Worm (Caenorhabditis elegans) whole organism, L3 larva: ENCODE data around the gene rpl-7A.

ENCODE experiments used
- egl-27 ChIP-seq: sonication (generic microtip); optimal IDR thresholded peaks from 4 replicates; lab custom pipeline; 2017; ENCODE audit warnings: missing biosample characterization, missing genetic modification reagents, missing genetic modification characterization
- eor-1 ChIP-seq, 2 experiments: fragments of 150-350 bp; optimal IDR thresholded peaks; 2 replicates each; lab custom pipeline; 2014 to 2018; ENCODE audit warnings: missing biosample characterization in 2 of 2, missing genetic modification characterization in 2 of 2
- jun-1 ChIP-seq: fragments of 150-350 bp; optimal IDR thresholded peaks from 2 replicates; lab custom pipeline; 2014; ENCODE audit warnings: missing biosample characterization, missing genetic modification reagents, missing genetic modification characterization
- mdl-1 ChIP-seq: fragments of 150-350 bp; optimal IDR thresholded peaks from 2 replicates; lab custom pipeline; 2014; ENCODE audit warnings: missing biosample characterization, missing genetic modification characterization
- nhr-11 ChIP-seq: fragments of 150-350 bp; optimal IDR thresholded peaks from 2 replicates; lab custom pipeline; 2014; ENCODE audit warnings: missing biosample characterization, missing genetic modification characterization
- nhr-12 ChIP-seq: fragments of 150-350 bp; optimal IDR thresholded peaks from 2 replicates; lab custom pipeline; 2014; ENCODE audit warnings: missing biosample characterization, missing genetic modification characterization

ce11 chrIV:4386351-4386750 lies 4.0 kb downstream of the rpl-7A start, which contains the start of gene tald-1:
- TF ChIP-seq jun-1 (no peak), nhr-11 (tag; lab: Kevin White, UChicago) (no peak), mdl-1 (tag; lab: Kevin White, UChicago) (no peak), egl-27 (tag; lab: Kevin White, UChicago) (no peak), nhr-12 (tag; lab: Kevin White, UChicago) (no peak), eor-1 (tag; optimal IDR thresholded peaks at IDR 0.05; lab: Kevin White, UChicago) (no peak)
